Worm (Caenorhabditis elegans): ENCODE data around the gene ZK488.6.

DNA sequence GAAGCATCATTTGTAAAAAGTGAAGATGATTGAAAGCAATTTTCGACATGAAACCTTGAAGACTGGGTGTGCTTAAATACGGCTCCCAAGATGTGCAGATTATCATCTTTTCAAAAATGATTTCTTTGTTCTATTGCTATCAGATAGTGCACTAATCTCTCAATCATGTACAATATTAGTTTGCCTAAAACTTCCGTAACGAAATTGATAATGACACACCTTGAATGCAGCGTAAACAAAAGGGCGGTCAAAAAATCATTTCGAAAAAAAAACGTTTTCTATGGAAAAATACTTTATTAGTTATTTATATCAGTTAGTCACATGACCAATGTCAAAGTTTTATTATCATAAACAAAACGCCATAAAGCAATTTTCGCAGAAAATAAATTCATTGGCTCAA is 32.6 kb downstream of the ZK488.6 start, which contains the start of gene F48G7.5:
- TF ChIP-seq flt-1 (GFP tag; IDR thresholded peaks at IDR 0.05) (no peak), tab-1 (GFP tag; IDR thresholded peaks at IDR 0.05) (no peak), ztf-29 (GFP tag; IDR thresholded peaks at IDR 0.05) (no peak), cog-1 (tag; optimal IDR thresholded peaks at IDR 0.05) (no peak), med-1 (GFP tag; optimal IDR thresholded peaks at IDR 0.05; ENCODE audit: insufficient read depth) (no peak), T22C8.4 (GFP tag; IDR thresholded peaks at IDR 0.05) (no peak)

Measured in whole organism, midembryonic.